Worm (Caenorhabditis elegans) whole organism, early embryonic: ENCODE results near the gene ncx-3.

Source experiments
- B0310.2 ChIP-seq: sonication (generic microtip); optimal IDR thresholded peaks from 2 replicates; lab custom pipeline; 2016; ENCODE audit warnings: mild to moderate bottlenecking, missing genetic modification characterization, missing compliant biosample characterization
- F13C5.2 ChIP-seq: sonication (generic microtip); optimal IDR thresholded peaks from 2 replicates; lab custom pipeline; 2017; ENCODE audit warnings: mild to moderate bottlenecking, missing genetic modification characterization, inconsistent platforms, missing compliant biosample characterization
- aly-1 ChIP-seq: sonication (generic microtip); optimal IDR thresholded peaks from 2 replicates; lab custom pipeline; 2016; ENCODE audit warnings: missing genetic modification characterization, missing compliant biosample characterization
- ama-1 ChIP-seq: fragments of 150-350 bp; optimal IDR thresholded peaks from 2 replicates; lab custom pipeline; 2014
- ceh-13 ChIP-seq: fragments of 200-800 bp; sonication (Bioruptor generic); optimal IDR thresholded peaks from 2 replicates; lab custom pipeline; 2018; ENCODE audit warnings: mild to moderate bottlenecking, missing genetic modification characterization, missing compliant biosample characterization
- ceh-36 ChIP-seq: sonication (generic microtip); optimal IDR thresholded peaks from 2 replicates; lab custom pipeline; 2016; ENCODE audit warnings: missing genetic modification characterization, inconsistent platforms, missing compliant biosample characterization
- ets-7 ChIP-seq: sonication (generic microtip); optimal IDR thresholded peaks from 2 replicates; lab custom pipeline; 2016; ENCODE audit warnings: missing genotype, missing genetic modification characterization, missing compliant biosample characterization
- flt-1 ChIP-seq: fragments of 200-800 bp; sonication (Bioruptor generic); IDR thresholded peaks from 2 replicates; pipeline ENCODE4 v1.3.6; 2022; ENCODE audit warnings: missing genetic modification characterization, missing compliant biosample characterization
- hmbx-1 ChIP-seq: sonication (generic microtip); optimal IDR thresholded peaks from 2 replicates; lab custom pipeline; 2016; ENCODE audit warnings: mild to moderate bottlenecking, missing genetic modification characterization, missing compliant biosample characterization
- hmg-4 ChIP-seq: fragments of 200-800 bp; sonication (Bioruptor generic); optimal IDR thresholded peaks from 2 replicates; lab custom pipeline; 2018; ENCODE audit warnings: mild to moderate bottlenecking, missing genetic modification characterization, missing compliant biosample characterization
- hnd-1 ChIP-seq: sonication (generic microtip); optimal IDR thresholded peaks from 2 replicates; lab custom pipeline; 2016; ENCODE audit warnings: missing genetic modification characterization, missing compliant biosample characterization
- pes-1 ChIP-seq: fragments of 200-800 bp; sonication (Bioruptor generic); IDR thresholded peaks from 2 replicates; pipeline ENCODE4 v1.3.6; 2022; ENCODE audit warnings: missing genetic modification reagents, missing genetic modification characterization, missing compliant biosample characterization
- scrt-1 ChIP-seq: fragments of 200-800 bp; sonication (Bioruptor generic); IDR thresholded peaks from 2 replicates; pipeline ENCODE4 v1.3.6; 2022; ENCODE audit warnings: missing genetic modification characterization, missing compliant biosample characterization
- sea-1 ChIP-seq: fragments of 200-800 bp; sonication (Bioruptor generic); conservative IDR thresholded peaks from 2 replicates; pipeline ENCODE4 v1.3.6; 2022; ENCODE audit warnings: missing genetic modification characterization, missing compliant biosample characterization
- tbx-11 ChIP-seq: fragments of 200-800 bp; sonication (Bioruptor generic); IDR thresholded peaks from 2 replicates; pipeline ENCODE4 v1.3.6; 2022; ENCODE audit warnings: missing genetic modification characterization, missing compliant biosample characterization
- tbx-37 ChIP-seq: fragments of 200-800 bp; sonication (Bioruptor generic); conservative IDR thresholded peaks from 2 replicates; pipeline ENCODE4 v1.3.6; 2022; ENCODE audit warnings: missing genetic modification reagents, missing genetic modification characterization, missing compliant biosample characterization
- tra-4 ChIP-seq: sonication (generic microtip); optimal IDR thresholded peaks from 2 replicates; lab custom pipeline; 2017; ENCODE audit warnings: missing genetic modification characterization, missing compliant biosample characterization

Gene ncx-3

DNA sequence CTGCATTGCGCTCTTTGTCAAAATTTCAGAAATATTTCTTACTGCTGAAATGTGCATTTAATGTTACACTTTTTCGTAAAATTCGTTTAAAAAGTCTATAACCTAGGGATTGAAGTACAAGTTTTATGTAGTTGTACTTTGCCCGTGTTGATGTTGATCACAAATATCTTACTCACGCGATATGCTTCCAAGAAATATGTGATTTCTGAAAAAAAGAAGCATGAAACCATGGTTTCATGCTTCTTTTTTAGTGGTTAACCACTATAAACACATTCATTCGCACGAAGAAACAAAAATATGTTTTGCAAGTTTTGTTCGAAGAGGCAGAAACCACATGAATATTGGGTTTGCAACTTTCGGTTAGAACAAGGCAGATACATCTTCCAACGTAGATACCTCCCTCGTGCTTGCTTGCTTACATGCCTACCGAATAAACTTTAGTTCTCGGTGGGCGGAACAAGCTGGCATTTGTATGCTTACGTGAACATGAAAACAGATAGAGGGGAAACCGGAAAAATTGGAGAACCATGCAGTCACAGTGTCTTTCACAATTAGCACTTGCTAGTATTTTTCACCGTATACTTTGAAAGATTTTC, 27.4 kb upstream of the ncx-3 start, which contains the start of gene R102.3:
Gene R102.3, plus strand, starts transcription at position 546 of the 596 bp plus-strand sequence.
- TF ChIP-seq ceh-13 (GFP tag; lab: Kevin White, UChicago), result no peak
- no peak for TF ChIP-seq aly-1 (tag; lab: Kevin White, UChicago)
- no peak for TF ChIP-seq tbx-37 (GFP tag; lab: Robert Waterston, UW)
- no peak for TF ChIP-seq tbx-11 (GFP tag; lab: Robert Waterston, UW)
- no peak for TF ChIP-seq hmg-4 (GFP tag; lab: Kevin White, UChicago)
- TF ChIP-seq flt-1 (GFP tag; lab: Robert Waterston, UW), result no peak
- TF ChIP-seq ceh-36 (tag; lab: Kevin White, UChicago), result no peak
- no peak for TF ChIP-seq ama-1 (lab: Kevin White, UChicago)
- TF ChIP-seq B0310.2 (tag; lab: Kevin White, UChicago), result no peak
- no peak for TF ChIP-seq scrt-1 (GFP tag; lab: Robert Waterston, UW)
- no peak for TF ChIP-seq tra-4
- no peak for TF ChIP-seq pes-1 (GFP tag; lab: Robert Waterston, UW)
- no peak for TF ChIP-seq sea-1 (GFP tag; lab: Robert Waterston, UW)

DNA sequence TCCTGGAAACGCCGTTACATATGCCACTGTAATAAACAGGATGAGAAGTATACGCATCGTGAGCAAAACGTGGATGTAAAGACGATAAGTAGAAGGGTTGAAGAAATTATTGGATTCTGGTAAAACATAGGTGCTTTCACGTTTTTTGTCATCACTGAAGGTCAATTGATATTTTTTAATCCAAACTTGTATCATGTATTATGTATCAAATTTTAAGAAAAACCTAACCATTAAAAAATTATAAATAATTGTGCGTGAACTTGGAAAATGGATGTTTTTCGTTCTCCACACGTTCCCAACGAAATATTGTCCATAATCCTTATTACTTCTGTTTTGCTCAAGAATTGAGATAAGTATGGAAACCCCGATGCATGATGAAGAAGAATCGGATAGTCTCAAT, 26.3 kb upstream of the ncx-3 start, which contains the start of gene R102.8:
Gene R102.8, minus strand, starts transcription at position 101 of the 400 bp plus-strand sequence.
- TF ChIP-seq scrt-1 (GFP tag; lab: Robert Waterston, UW), result no peak
- TF ChIP-seq aly-1 (tag; lab: Kevin White, UChicago), result no peak
- TF ChIP-seq hmbx-1 (tag; lab: Kevin White, UChicago), result no peak
- no peak for TF ChIP-seq hnd-1 (tag; lab: Kevin White, UChicago)
- no peak for TF ChIP-seq ceh-36 (tag; lab: Kevin White, UChicago)
- TF ChIP-seq ets-7 (tag; lab: Kevin White, UChicago), result no peak
- no peak for TF ChIP-seq B0310.2 (tag; lab: Kevin White, UChicago)
- TF ChIP-seq pes-1 (GFP tag; lab: Robert Waterston, UW), result no peak
- no peak for TF ChIP-seq F13C5.2 (tag; lab: Kevin White, UChicago)
- no peak for TF ChIP-seq tbx-11 (GFP tag; lab: Robert Waterston, UW)
- TF ChIP-seq tra-4, result no peak
- TF ChIP-seq flt-1 (GFP tag; lab: Robert Waterston, UW), result no peak
- TF ChIP-seq ama-1 (lab: Kevin White, UChicago), result no peak
- no peak for TF ChIP-seq tbx-37 (GFP tag; lab: Robert Waterston, UW)
- TF ChIP-seq sea-1 (GFP tag; lab: Robert Waterston, UW), result no peak
- TF ChIP-seq hmg-4 (GFP tag; lab: Kevin White, UChicago), result no peak

ce11 chrIV:10695203-10695602, 21.2 kb upstream of the ncx-3 start, which contains the start of gene R102.4:
Gene R102.4 (minus strand): TSS chrIV:10695303.
- TF ChIP-seq tbx-11 (GFP tag; lab: Robert Waterston, UW) (no peak), ceh-36 (tag; lab: Kevin White, UChicago) (no peak), B0310.2 (tag; lab: Kevin White, UChicago) (no peak), hnd-1 (tag; lab: Kevin White, UChicago) (no peak), ama-1 (lab: Kevin White, UChicago) (no peak), tbx-37 (GFP tag; lab: Robert Waterston, UW) (no peak), ceh-13 (GFP tag; lab: Kevin White, UChicago) (no peak), flt-1 (GFP tag; lab: Robert Waterston, UW) (no peak)

- TF ChIP-seq flt-1 (GFP tag; lab: Robert Waterston, UW) (no peak), ets-7 (tag; lab: Kevin White, UChicago) (no peak), ceh-13 (GFP tag; lab: Kevin White, UChicago) (no peak), hmg-4 (GFP tag; lab: Kevin White, UChicago) (no peak)
Observed at ce11 chrIV:10697022-10697979, 19.1 kb upstream of the ncx-3 start, which contains the start of gene allo-1. Gene allo-1 (minus strand): TSS chrIV:10697072.

DNA sequence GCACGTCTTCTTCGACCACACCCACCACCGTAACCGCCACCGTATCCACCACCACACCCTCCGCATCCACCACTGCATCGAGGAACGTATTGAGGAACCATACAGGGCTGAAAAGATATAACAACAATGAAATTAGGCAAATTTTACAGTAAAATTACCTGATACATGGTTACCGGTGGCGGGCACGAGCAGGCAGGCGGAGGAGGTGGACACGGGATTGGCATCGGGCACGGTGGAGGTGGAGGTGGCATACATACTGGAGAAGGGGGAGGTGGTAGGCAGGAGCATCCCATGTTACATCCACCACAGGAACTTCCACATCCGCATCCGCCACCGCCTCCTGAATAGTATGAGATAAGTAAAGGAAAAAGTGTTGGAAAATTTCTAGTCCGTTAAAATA, 18.0 kb upstream of the ncx-3 start:
- TF ChIP-seq B0310.2 (tag; lab: Kevin White, UChicago) (no peak), aly-1 (tag; lab: Kevin White, UChicago) (no peak), scrt-1 (GFP tag; lab: Robert Waterston, UW) (no peak), ceh-36 (tag; lab: Kevin White, UChicago) (no peak), sea-1 (GFP tag; lab: Robert Waterston, UW) (no peak), hmg-4 (GFP tag; lab: Kevin White, UChicago) (no peak), ama-1 (lab: Kevin White, UChicago) (no peak), ceh-13 (GFP tag; lab: Kevin White, UChicago) (no peak), F13C5.2 (tag; lab: Kevin White, UChicago) (no peak), flt-1 (GFP tag; lab: Robert Waterston, UW) (no peak), hmbx-1 (tag; lab: Kevin White, UChicago) (no peak), ets-7 (tag; lab: Kevin White, UChicago) (no peak), tra-4 (no peak)

- no peak for TF ChIP-seq ets-7 (tag; lab: Kevin White, UChicago)
- no peak for TF ChIP-seq ceh-36 (tag; lab: Kevin White, UChicago)
- no peak for TF ChIP-seq hmg-4 (GFP tag; lab: Kevin White, UChicago)
- no peak for TF ChIP-seq F13C5.2 (tag; lab: Kevin White, UChicago)
- no peak for TF ChIP-seq pes-1 (GFP tag; lab: Robert Waterston, UW)
- TF ChIP-seq tbx-11 (GFP tag; lab: Robert Waterston, UW), result no peak
- no peak for TF ChIP-seq ceh-13 (GFP tag; lab: Kevin White, UChicago)
- TF ChIP-seq tbx-37 (GFP tag; lab: Robert Waterston, UW), result no peak
- no peak for TF ChIP-seq scrt-1 (GFP tag; lab: Robert Waterston, UW)
- TF ChIP-seq aly-1 (tag; lab: Kevin White, UChicago), result no peak
- TF ChIP-seq tra-4, result no peak
- no peak for TF ChIP-seq hmbx-1 (tag; lab: Kevin White, UChicago)
- TF ChIP-seq B0310.2 (tag; lab: Kevin White, UChicago), result no peak
- no peak for TF ChIP-seq ama-1 (lab: Kevin White, UChicago)
- no peak for TF ChIP-seq flt-1 (GFP tag; lab: Robert Waterston, UW)
- TF ChIP-seq sea-1 (GFP tag; lab: Robert Waterston, UW), result no peak
- no peak for TF ChIP-seq hnd-1 (tag; lab: Kevin White, UChicago)
Observed at ce11 chrIV:10699000-10699399, 17.4 kb upstream of the ncx-3 start.
